Worm (Caenorhabditis elegans) whole organism, L2 larva: ENCODE results near the gene pqn-37.

ENCODE experiments used
- elt-1 ChIP-seq: fragments of 150-350 bp; optimal IDR thresholded peaks from 2 replicates; lab custom pipeline; 2014; ENCODE audit warnings: missing biosample characterization, missing genetic modification characterization
- lin-13 ChIP-seq: fragments of 150-350 bp; optimal IDR thresholded peaks from 2 replicates; lab custom pipeline; 2014; ENCODE audit warnings: missing biosample characterization, missing genetic modification reagents, missing genetic modification characterization
- lsy-2 ChIP-seq, 2 experiments: fragments of 150-350 bp in 1 of 2; sonication (generic microtip) in 1 of 2; optimal IDR thresholded peaks; 2 replicates each; lab custom pipeline; 2014 to 2017; ENCODE audit warnings: missing biosample characterization in 2 of 2, missing genetic modification characterization in 2 of 2

DNA sequence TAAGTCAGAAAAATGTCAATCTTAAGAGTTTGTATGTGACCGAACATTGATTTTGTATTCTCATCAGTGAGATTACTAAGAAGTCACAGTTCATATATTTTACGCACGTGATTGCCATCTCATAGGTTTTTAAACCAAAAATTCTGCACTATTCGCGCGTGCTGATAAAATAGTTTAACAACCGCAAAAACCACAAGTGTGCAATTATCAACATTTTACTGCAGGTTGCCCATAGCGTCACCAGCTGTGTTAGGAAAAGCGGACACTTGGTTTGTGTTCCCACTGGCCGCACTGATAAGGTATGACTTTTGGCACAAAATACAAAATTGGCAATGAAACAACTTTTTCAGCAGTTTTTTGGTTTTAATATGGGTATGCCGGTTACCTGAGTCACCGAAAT, 39.8 kb upstream of the pqn-37 start:
- no peak for TF ChIP-seq elt-1 (tag; lab: Kevin White, UChicago)
- TF ChIP-seq lin-13 = no peak
- TF ChIP-seq lsy-2 (tag; optimal IDR thresholded peaks at IDR 0.05; lab: Kevin White, UChicago) = no peak
